Worm (Caenorhabditis elegans) whole organism, L4 larva: ENCODE data around the gene F36H1.12.
A peak's percentile ranks its signal among the peaks of the same experiment; 100 is the strongest.

Experiments
- D1046.2 ChIP-seq: fragments of 200-800 bp; sonication (Bioruptor generic); IDR thresholded peaks from 2 replicates; pipeline ENCODE4 v1.3.6; 2022; ENCODE audit warnings: missing genetic modification characterization, missing compliant biosample characterization
- R02D3.7 ChIP-seq: fragments of 150-350 bp; sonication (generic microtip); optimal IDR thresholded peaks from 3 replicates; lab custom pipeline; 2014; ENCODE audit warnings: missing biosample characterization, missing genetic modification characterization
- T26A8.4 ChIP-seq: fragments of 200-800 bp; sonication (Bioruptor generic); IDR thresholded peaks from 2 replicates; pipeline ENCODE4 v1.3.6; 2022; ENCODE audit warnings: missing genetic modification characterization, missing compliant biosample characterization
- Y105C5A.15 ChIP-seq: fragments of 200-800 bp; sonication (Bioruptor generic); IDR thresholded peaks from 2 replicates; pipeline ENCODE4 v1.3.6; 2022; ENCODE audit warnings: missing genetic modification characterization, missing compliant biosample characterization
- ZK337.2 ChIP-seq: fragments of 200-800 bp; sonication (Bioruptor generic); IDR thresholded peaks from 2 replicates; pipeline ENCODE4 v1.3.6; 2022; ENCODE audit warnings: missing genetic modification reagents, missing genetic modification characterization, missing compliant biosample characterization
- ama-1 ChIP-seq: fragments of 150-350 bp; optimal IDR thresholded peaks from 2 replicates; lab custom pipeline; 2014; ENCODE audit warnings: inconsistent platforms, mixed read lengths
- ceh-28 ChIP-seq: fragments of 150-350 bp; optimal IDR thresholded peaks from 2 replicates; lab custom pipeline; 2014; ENCODE audit warnings: missing biosample characterization, missing genetic modification reagents, missing genetic modification characterization
- ceh-62 ChIP-seq: sonication (generic microtip); optimal IDR thresholded peaks from 2 replicates; lab custom pipeline; 2017; ENCODE audit warnings: missing biosample characterization, missing genetic modification characterization
- ces-1 ChIP-seq: fragments of 150-350 bp; sonication (generic microtip); optimal IDR thresholded peaks from 4 replicates; lab custom pipeline; 2014; ENCODE audit warnings: missing biosample characterization, missing genetic modification reagents, missing genetic modification characterization
- cey-2 ChIP-seq: sonication (generic microtip); optimal IDR thresholded peaks from 3 replicates; lab custom pipeline; 2017; ENCODE audit warnings: missing genetic modification characterization, mild to moderate bottlenecking, missing compliant biosample characterization, antibody characterized with exemption, borderline replicate concordance; ENCODE audit not compliant: insufficient read depth
- ctbp-1 ChIP-seq: fragments of 200-800 bp; sonication (Bioruptor generic); IDR thresholded peaks from 2 replicates; pipeline ENCODE4 v1.3.6; 2022; ENCODE audit warnings: missing genetic modification reagents, missing genetic modification characterization, missing compliant biosample characterization
- dmd-6 ChIP-seq: fragments of 200-800 bp; sonication (Bioruptor generic); IDR thresholded peaks from 2 replicates; pipeline ENCODE4 v1.3.6; 2022; ENCODE audit warnings: missing genetic modification reagents, missing genetic modification characterization, missing compliant biosample characterization
- dmd-9 ChIP-seq: fragments of 200-800 bp; sonication (Bioruptor generic); IDR thresholded peaks from 2 replicates; pipeline ENCODE4 v1.3.6; 2022; ENCODE audit warnings: missing genetic modification reagents, missing genetic modification characterization, missing compliant biosample characterization
- dve-1 ChIP-seq: sonication (generic microtip); optimal IDR thresholded peaks from 2 replicates; lab custom pipeline; 2017; ENCODE audit warnings: antibody characterized with exemption, mild to moderate bottlenecking, missing genetic modification characterization, missing compliant biosample characterization; ENCODE audit not compliant: insufficient read depth
- hlh-30 ChIP-seq: sonication (generic microtip); optimal IDR thresholded peaks from 2 replicates; lab custom pipeline; 2017; ENCODE audit warnings: antibody characterized with exemption, mild to moderate bottlenecking, missing genetic modification characterization, missing compliant biosample characterization; ENCODE audit not compliant: insufficient read depth
- hmg-1.1 ChIP-seq: fragments of 200-800 bp; sonication (Bioruptor generic); IDR thresholded peaks from 2 replicates; pipeline ENCODE4 v1.3.6; 2022; ENCODE audit warnings: missing genetic modification reagents, missing genetic modification characterization, missing compliant biosample characterization
- jun-1 ChIP-seq: fragments of 150-350 bp; optimal IDR thresholded peaks from 2 replicates; lab custom pipeline; 2014; ENCODE audit warnings: missing biosample characterization, missing genetic modification reagents, missing genetic modification characterization
- lin-38 ChIP-seq: fragments of 200-800 bp; sonication (Bioruptor generic); IDR thresholded peaks from 2 replicates; pipeline ENCODE4 v1.3.6; 2022; ENCODE audit warnings: missing genetic modification reagents, missing genetic modification characterization, missing compliant biosample characterization
- mep-1 ChIP-seq: fragments of 150-350 bp; sonication (generic microtip); optimal IDR thresholded peaks from 3 replicates; lab custom pipeline; 2014; ENCODE audit warnings: missing biosample characterization, missing genetic modification characterization
- mxl-3 ChIP-seq: fragments of 200-800 bp; sonication (Bioruptor generic); optimal IDR thresholded peaks from 2 replicates; lab custom pipeline; 2018; ENCODE audit warnings: mild to moderate bottlenecking, missing genetic modification characterization, missing compliant biosample characterization
- nhr-28 ChIP-seq: fragments of 150-350 bp; optimal IDR thresholded peaks from 2 replicates; lab custom pipeline; 2014; ENCODE audit warnings: missing biosample characterization, missing genetic modification characterization
- pha-4 ChIP-seq, 2 experiments: fragments of 150-350 bp in 1 of 2; fragments of 200-800 bp in 1 of 2; sonication (Bioruptor generic) in 1 of 2; IDR thresholded peaks in 1 of 2; optimal IDR thresholded peaks in 1 of 2; 2 replicates each; pipeline versions ENCODE4 v1.3.6 to Lab custom; 2014 to 2022; ENCODE audit warnings: missing genetic modification characterization in 2 of 2, missing genetic modification reagents in 2 of 2, missing biosample characterization in 1 of 2, missing compliant biosample characterization in 1 of 2
- skn-1 ChIP-seq: fragments of 150-350 bp; optimal IDR thresholded peaks from 2 replicates; lab custom pipeline; 2014; ENCODE audit warnings: missing biosample characterization, missing genetic modification characterization
- spr-3 ChIP-seq: fragments of 200-800 bp; sonication (Bioruptor generic); optimal IDR thresholded peaks from 2 replicates; lab custom pipeline; 2018; ENCODE audit warnings: mild to moderate bottlenecking, missing genetic modification characterization, missing compliant biosample characterization
- unc-130 ChIP-seq: sonication (generic microtip); optimal IDR thresholded peaks from 2 replicates; lab custom pipeline; 2016; ENCODE audit warnings: missing genetic modification reagents, missing genetic modification characterization, missing compliant biosample characterization
- unc-62 ChIP-seq, 3 experiments: fragments of 150-350 bp in 1 of 3; sonication (generic microtip); optimal IDR thresholded peaks in 2 of 3; peaks in 1 of 3; 1 replicate in 1 of 3; 2 replicates in 2 of 3; lab custom pipeline; 2014 to 2017; ENCODE audit warnings: missing biosample characterization in 3 of 3, missing genetic modification characterization in 3 of 3, missing genetic modification reagents in 3 of 3, missing genotype in 1 of 3

Gene F36H1.12

DNA sequence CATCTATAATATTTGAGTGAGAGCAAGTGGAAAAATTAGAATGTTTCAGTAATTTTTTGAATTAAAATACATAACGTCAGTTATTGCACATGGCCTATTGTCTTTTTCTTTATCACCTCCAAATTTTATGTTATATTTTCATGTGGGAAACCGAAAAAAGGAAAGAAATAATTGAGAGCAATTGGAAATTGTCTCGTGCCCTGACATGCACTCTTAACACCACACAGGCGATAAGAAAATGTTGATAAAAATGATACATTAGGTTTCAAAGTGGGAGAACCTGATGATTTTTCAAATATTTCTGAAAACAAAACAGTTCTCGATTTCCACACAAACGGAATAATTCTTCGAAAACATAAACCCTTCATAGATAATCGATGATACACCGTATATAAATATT, 37.6 kb downstream of the F36H1.12 start, which contains the start of gene F13H10.3 (continued):
- TF ChIP-seq unc-130 (GFP tag; lab: Kevin White, UChicago) (no peak), ZK337.2 (no peak), dmd-9 (no peak), ama-1 (lab: Kevin White, UChicago) (no peak), ces-1 (GFP tag; lab: Kevin White, UChicago) (no peak), ceh-62 (tag; lab: Kevin White, UChicago) (no peak), jun-1 (tag; lab: Kevin White, UChicago) (no peak)

ce11 chrIV:11011920-11012319, 41.6 kb downstream of the F36H1.12 start, which contains the start of gene ndx-9:
ndx-9 (minus strand) TSS chrIV:11012020.
- TF ChIP-seq Y105C5A.15, result no peak
- TF ChIP-seq lin-38 (GFP tag; lab: Robert Waterston, UW), result peak; percentile 32; the same call in 1 of the 2 replicates

DNA sequence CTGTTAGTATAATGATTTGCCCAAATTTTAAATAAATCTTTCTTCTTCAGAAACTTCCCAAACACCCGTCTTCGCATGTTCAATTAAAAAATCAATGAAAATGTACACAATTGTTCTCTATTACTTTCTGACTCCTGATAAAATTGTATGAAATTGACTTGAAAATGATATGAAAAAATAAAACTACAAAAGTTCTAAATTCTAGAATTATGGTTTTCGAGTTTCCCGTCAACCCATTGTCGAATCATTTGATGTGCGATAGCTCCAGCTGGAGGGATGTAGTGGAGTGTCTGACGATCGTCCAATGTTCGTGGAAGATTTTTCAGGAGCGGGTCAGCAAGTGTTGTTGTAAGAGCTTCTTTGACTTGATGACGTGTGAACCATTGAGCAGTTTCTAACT, 43.6 kb downstream of the F36H1.12 start:
- TF ChIP-seq ZK337.2 (no peak), T26A8.4 (GFP tag; lab: Robert Waterston, UW) (0 out of 2 replicates have a peak, but pooled peaks have one; percentile 7), unc-62 (GFP tag; optimal IDR thresholded peaks at IDR 0.05 in 1 of 2; lab: Kevin White, UChicago) (peak in 1 of 2 experiments; percentile 96), unc-62 (tag; optimal IDR thresholded peaks at IDR 0.05; lab: Kevin White, UChicago) (no peak)

DNA sequence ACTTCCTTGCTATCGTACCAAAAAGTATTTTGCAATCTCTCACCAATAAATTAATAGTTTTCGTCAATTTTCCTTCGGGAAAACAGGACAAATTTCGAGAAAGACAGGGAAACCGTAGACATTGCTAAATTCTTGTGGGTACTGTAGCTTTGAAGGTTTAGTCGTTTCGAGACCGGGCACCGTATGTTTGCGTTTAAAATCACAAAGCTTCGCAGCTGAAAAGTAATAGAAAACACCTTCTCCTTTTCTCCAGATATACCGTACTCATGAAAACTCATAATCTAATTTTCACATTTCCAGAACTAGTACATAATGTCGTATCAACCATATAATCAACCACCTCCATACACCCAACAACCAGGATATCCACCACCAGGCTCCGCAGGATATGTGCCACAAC, 44.5 kb downstream of the F36H1.12 start, which contains the start of gene F13H10.6:
TSS of gene F13H10.6 (plus strand) at position 301 of the 400 bp plus-strand sequence.
- TF ChIP-seq unc-62 (GFP tag; optimal IDR thresholded peaks at IDR 0.05 in 1 of 2; lab: Kevin White, UChicago) (peak in 1 of 2 experiments; percentile 64), unc-62 (tag; optimal IDR thresholded peaks at IDR 0.05; lab: Kevin White, UChicago) (no peak), ctbp-1 (GFP tag; lab: Robert Waterston, UW) (no peak), mxl-3 (GFP tag; lab: Kevin White, UChicago) (no peak)

- TF ChIP-seq hlh-30 (tag; lab: Kevin White, UChicago) (peak; percentile 70), pha-4 (GFP tag; IDR thresholded peaks at IDR 0.05; lab: Robert Waterston, UW) (no peak), pha-4 (tag; optimal IDR thresholded peaks at IDR 0.05; lab: Kevin White, UChicago) (peak; percentile 15), hmg-1.1 (GFP tag; lab: Robert Waterston, UW) (0 out of 2 replicates have a peak, but pooled peaks have one; percentile 38), mep-1 (peak; percentile 14), nhr-28 (tag; lab: Kevin White, UChicago) (peak; percentile 29), spr-3 (GFP tag; lab: Kevin White, UChicago) (no peak), dmd-6 (GFP tag; lab: Robert Waterston, UW) (peak; percentile 18; the same call in 1 of the 2 replicates), cey-2 (tag; lab: Kevin White, UChicago) (no peak), D1046.2 (no peak), ceh-62 (tag; lab: Kevin White, UChicago) (no peak), dve-1 (tag; lab: Kevin White, UChicago) (peak; percentile 29)
- TF ChIP-seq, all 104 proteins: peak for 7
Observed at ce11 chrIV:11008255-11008654, 45.2 kb downstream of the F36H1.12 start.

- no peak for TF ChIP-seq skn-1 (tag; lab: Kevin White, UChicago)
- peak; percentile 18 for TF ChIP-seq nhr-28 (tag; lab: Kevin White, UChicago)
- TF ChIP-seq R02D3.7 (tag; lab: Kevin White, UChicago), result no peak
- peak in 1 of 2 experiments; percentile 66 for TF ChIP-seq unc-62 (GFP tag; optimal IDR thresholded peaks at IDR 0.05 in 1 of 2; lab: Kevin White, UChicago)
- no peak for TF ChIP-seq unc-62 (tag; optimal IDR thresholded peaks at IDR 0.05; lab: Kevin White, UChicago)
- TF ChIP-seq ceh-28 (tag; lab: Kevin White, UChicago), result no peak
- TF ChIP-seq dve-1 (tag; lab: Kevin White, UChicago), result peak; percentile 48
Observed at ce11 chrIV:11006868-11007267, 46.6 kb downstream of the F36H1.12 start.
